Worm (Caenorhabditis elegans) whole organism, L2 larva: ENCODE results near the gene pah-1.

Source experiments
- F13H6.1 ChIP-seq: sonication (generic microtip); optimal IDR thresholded peaks from 2 replicates; lab custom pipeline; 2016; ENCODE audit warnings: missing genetic modification characterization, missing compliant biosample characterization
- Y55F3AM.14 ChIP-seq: fragments of 200-800 bp; sonication (Bioruptor generic); optimal IDR thresholded peaks from 2 replicates; lab custom pipeline; 2018; ENCODE audit warnings: mild to moderate bottlenecking, missing genetic modification characterization, missing compliant biosample characterization
- ZK546.5 ChIP-seq: sonication (generic microtip); optimal IDR thresholded peaks from 2 replicates; lab custom pipeline; 2017; ENCODE audit warnings: missing biosample characterization, missing genetic modification characterization
- aly-2 ChIP-seq: fragments of 150-350 bp; optimal IDR thresholded peaks from 2 replicates; lab custom pipeline; 2014; ENCODE audit warnings: missing biosample characterization, missing genetic modification characterization
- ama-1 ChIP-seq: fragments of 150-350 bp; optimal IDR thresholded peaks from 2 replicates; lab custom pipeline; 2018; ENCODE audit warnings: inconsistent platforms
- blmp-1 ChIP-seq: sonication (generic microtip); optimal IDR thresholded peaks from 2 replicates; lab custom pipeline; 2017; ENCODE audit warnings: missing genetic modification characterization, mild to moderate bottlenecking, missing compliant biosample characterization, antibody characterized with exemption, moderate library complexity; ENCODE audit not compliant: insufficient read depth
- ceh-16 ChIP-seq: fragments of 150-350 bp; optimal IDR thresholded peaks from 2 replicates; lab custom pipeline; 2014; ENCODE audit warnings: missing biosample characterization, missing genetic modification characterization
- ceh-82 ChIP-seq: fragments of 150-350 bp; optimal IDR thresholded peaks from 2 replicates; lab custom pipeline; 2014; ENCODE audit warnings: missing biosample characterization, missing genetic modification characterization
- crh-2 ChIP-seq: sonication (generic microtip); optimal IDR thresholded peaks from 2 replicates; lab custom pipeline; 2017; ENCODE audit warnings: missing biosample characterization, missing genetic modification characterization
- dmd-4 ChIP-seq: sonication (generic microtip); optimal IDR thresholded peaks from 2 replicates; lab custom pipeline; 2017; ENCODE audit warnings: missing biosample characterization, missing genetic modification characterization
- elt-1 ChIP-seq: fragments of 150-350 bp; optimal IDR thresholded peaks from 2 replicates; lab custom pipeline; 2014; ENCODE audit warnings: missing biosample characterization, missing genetic modification characterization
- elt-3 ChIP-seq: sonication (generic microtip); optimal IDR thresholded peaks from 2 replicates; lab custom pipeline; 2017; ENCODE audit warnings: missing biosample characterization, missing genetic modification characterization
- fos-1 ChIP-seq: fragments of 150-350 bp; optimal IDR thresholded peaks from 2 replicates; lab custom pipeline; 2014; ENCODE audit warnings: missing biosample characterization, missing genetic modification characterization
- gmeb-1 ChIP-seq: fragments of 150-350 bp; optimal IDR thresholded peaks from 2 replicates; lab custom pipeline; 2014; ENCODE audit warnings: missing biosample characterization, missing genetic modification characterization
- lin-11 ChIP-seq: fragments of 150-350 bp; sonication (generic microtip); optimal IDR thresholded peaks from 2 replicates; lab custom pipeline; 2014; ENCODE audit warnings: missing biosample characterization, missing genetic modification characterization, inconsistent platforms, mixed read lengths
- lin-13 ChIP-seq: fragments of 150-350 bp; optimal IDR thresholded peaks from 2 replicates; lab custom pipeline; 2014; ENCODE audit warnings: missing biosample characterization, missing genetic modification reagents, missing genetic modification characterization
- lsy-2 ChIP-seq, 2 experiments: fragments of 150-350 bp in 1 of 2; sonication (generic microtip) in 1 of 2; optimal IDR thresholded peaks; 2 replicates each; lab custom pipeline; 2014 to 2017; ENCODE audit warnings: missing biosample characterization in 2 of 2, missing genetic modification characterization in 2 of 2
- mab-5 ChIP-seq: fragments of 150-350 bp; optimal IDR thresholded peaks from 2 replicates; lab custom pipeline; 2014; ENCODE audit warnings: missing biosample characterization, missing genetic modification characterization
- mbf-1 ChIP-seq: sonication (generic microtip); optimal IDR thresholded peaks from 2 replicates; lab custom pipeline; 2017; ENCODE audit warnings: missing biosample characterization, missing genetic modification characterization
- mdl-1 ChIP-seq, 2 experiments: fragments of 150-350 bp in 1 of 2; sonication (generic microtip) in 1 of 2; optimal IDR thresholded peaks; 2 replicates each; lab custom pipeline; 2017; ENCODE audit warnings: missing biosample characterization in 2 of 2, missing genetic modification characterization in 2 of 2
- nhr-10 ChIP-seq: sonication (generic microtip); optimal IDR thresholded peaks from 2 replicates; lab custom pipeline; 2017; ENCODE audit warnings: missing biosample characterization, missing genetic modification characterization
- nhr-11 ChIP-seq: fragments of 150-350 bp; optimal IDR thresholded peaks from 2 replicates; lab custom pipeline; 2014; ENCODE audit warnings: missing biosample characterization, missing genetic modification characterization
- nhr-12 ChIP-seq: fragments of 150-350 bp; optimal IDR thresholded peaks from 2 replicates; lab custom pipeline; 2014; ENCODE audit warnings: missing biosample characterization, missing genetic modification characterization
- nhr-129 ChIP-seq: fragments of 150-350 bp; optimal IDR thresholded peaks from 2 replicates; lab custom pipeline; 2014; ENCODE audit warnings: missing biosample characterization, missing genetic modification characterization
- nhr-237 ChIP-seq: fragments of 150-350 bp; optimal IDR thresholded peaks from 2 replicates; lab custom pipeline; 2014; ENCODE audit warnings: missing biosample characterization, missing genetic modification characterization
- nhr-25 ChIP-seq: fragments of 150-350 bp; sonication (generic microtip); optimal IDR thresholded peaks from 3 replicates; lab custom pipeline; 2014; ENCODE audit warnings: missing biosample characterization, missing genetic modification characterization
- nhr-6 ChIP-seq: fragments of 150-350 bp; optimal IDR thresholded peaks from 2 replicates; lab custom pipeline; 2014; ENCODE audit warnings: missing biosample characterization, missing genetic modification characterization
- nhr-77 ChIP-seq: fragments of 150-350 bp; optimal IDR thresholded peaks from 2 replicates; lab custom pipeline; 2014; ENCODE audit warnings: missing biosample characterization, missing genetic modification characterization
- peb-1 ChIP-seq: fragments of 150-350 bp; optimal IDR thresholded peaks from 2 replicates; lab custom pipeline; 2014; ENCODE audit warnings: missing biosample characterization, missing genetic modification characterization
- sem-4 ChIP-seq: fragments of 150-350 bp; optimal IDR thresholded peaks from 2 replicates; lab custom pipeline; 2014; ENCODE audit warnings: missing biosample characterization, missing genetic modification reagents, missing genetic modification characterization
- skn-1 ChIP-seq: sonication (generic microtip); optimal IDR thresholded peaks from 2 replicates; lab custom pipeline; 2017; ENCODE audit warnings: missing biosample characterization, missing genetic modification characterization
- sma-3 ChIP-seq: sonication (generic microtip); optimal IDR thresholded peaks from 2 replicates; lab custom pipeline; 2016; ENCODE audit warnings: missing genetic modification reagents, missing genetic modification characterization, missing compliant biosample characterization
- sma-9 ChIP-seq, 2 experiments: fragments of 150-350 bp in 1 of 2; sonication (generic microtip) in 1 of 2; optimal IDR thresholded peaks; 2 replicates each; lab custom pipeline; 2014 to 2016; ENCODE audit warnings: missing genetic modification characterization in 2 of 2, mild to moderate bottlenecking in 1 of 2, missing biosample characterization in 1 of 2, missing compliant biosample characterization in 1 of 2, missing genetic modification reagents in 1 of 2, moderate library complexity in 1 of 2
- snpc-4 ChIP-seq: fragments of 150-350 bp; optimal IDR thresholded peaks from 2 replicates; lab custom pipeline; 2014; ENCODE audit warnings: missing biosample characterization, missing genetic modification characterization
- unc-39 ChIP-seq: fragments of 150-350 bp; optimal IDR thresholded peaks from 2 replicates; lab custom pipeline; 2014; ENCODE audit warnings: missing biosample characterization, missing genetic modification characterization
- unc-55 ChIP-seq: fragments of 150-350 bp; sonication (generic microtip); optimal IDR thresholded peaks from 3 replicates; lab custom pipeline; 2014; ENCODE audit warnings: missing biosample characterization, missing genetic modification reagents, missing genetic modification characterization
- unc-62 ChIP-seq: fragments of 150-350 bp; optimal IDR thresholded peaks from 2 replicates; lab custom pipeline; 2014; ENCODE audit warnings: missing biosample characterization, missing genetic modification reagents, missing genetic modification characterization
- ztf-1 ChIP-seq: fragments of 200-800 bp; sonication (Bioruptor generic); conservative IDR thresholded peaks from 2 replicates; pipeline ENCODE4 v1.3.6; 2022; ENCODE audit warnings: missing genetic modification characterization, missing compliant biosample characterization
- ztf-11 ChIP-seq: sonication (generic microtip); optimal IDR thresholded peaks from 2 replicates; lab custom pipeline; 2017; ENCODE audit warnings: missing biosample characterization, missing genetic modification characterization
- ztf-4 ChIP-seq: fragments of 150-350 bp; optimal IDR thresholded peaks from 2 replicates; lab custom pipeline; 2014; ENCODE audit warnings: missing biosample characterization, missing genetic modification characterization

Gene pah-1

ce11 chrII:8747246-8747938, 19.4 kb downstream of the pah-1 start (continued):
- peak; percentile 97 for TF ChIP-seq nhr-25 (tag; lab: Kevin White, UChicago)
- no peak for TF ChIP-seq ceh-16 (tag; lab: Kevin White, UChicago)
- no peak for TF ChIP-seq unc-62 (GFP tag; lab: Kevin White, UChicago)
- no peak for TF ChIP-seq nhr-10
- TF ChIP-seq skn-1 (tag; lab: Kevin White, UChicago), result no peak
- TF ChIP-seq mab-5, result no peak
- no peak for TF ChIP-seq ZK546.5 (tag; lab: Kevin White, UChicago)
- TF ChIP-seq nhr-77 (tag; lab: Kevin White, UChicago), result no peak
- peak; percentile 76 for TF ChIP-seq sem-4
- peak; percentile 73 for TF ChIP-seq sma-9 (GFP tag; optimal IDR thresholded peaks at IDR 0.05; lab: Kevin White, UChicago)
- TF ChIP-seq sma-9 (tag; optimal IDR thresholded peaks at IDR 0.05; lab: Kevin White, UChicago), result no peak
- no peak for TF ChIP-seq nhr-11 (tag; lab: Kevin White, UChicago)
- no peak for TF ChIP-seq unc-39 (tag; lab: Kevin White, UChicago)
- peak; percentile 48 for TF ChIP-seq F13H6.1 (tag; lab: Kevin White, UChicago)
- no peak for TF ChIP-seq elt-3 (tag; lab: Kevin White, UChicago)

DNA sequence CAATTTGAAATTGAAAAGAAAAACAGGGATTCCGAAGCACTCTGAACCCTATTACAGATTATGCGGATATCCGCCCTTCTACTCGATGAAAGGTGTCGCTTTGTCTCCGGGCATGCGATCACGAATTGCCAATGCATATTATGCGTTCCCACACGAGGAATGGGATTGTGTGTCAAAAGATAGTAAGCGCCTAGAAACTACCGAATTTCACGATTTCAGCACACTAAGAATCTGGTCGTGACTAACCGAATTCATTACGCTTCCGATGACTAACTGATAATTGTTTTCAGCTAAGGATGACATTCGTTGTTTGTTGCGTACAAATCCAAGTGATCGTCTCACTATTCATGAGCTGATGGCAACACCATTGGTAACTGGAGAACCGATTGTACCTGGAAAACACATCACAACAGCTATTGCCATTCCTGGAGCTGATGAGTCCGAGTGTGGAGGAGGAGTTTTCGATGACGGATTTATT, 20.5 kb downstream of the pah-1 start:
- TF ChIP-seq sma-3 (GFP tag; lab: Kevin White, UChicago), result no peak
- TF ChIP-seq nhr-25 (tag; lab: Kevin White, UChicago), result peak; percentile 25
- TF ChIP-seq ama-1 (lab: Kevin White, UChicago), result peak; percentile 52
- no peak for TF ChIP-seq mdl-1 (tag; optimal IDR thresholded peaks at IDR 0.05; lab: Kevin White, UChicago)
- peak; percentile 56 for TF ChIP-seq sem-4
- TF ChIP-seq skn-1 (tag; lab: Kevin White, UChicago), result no peak

DNA sequence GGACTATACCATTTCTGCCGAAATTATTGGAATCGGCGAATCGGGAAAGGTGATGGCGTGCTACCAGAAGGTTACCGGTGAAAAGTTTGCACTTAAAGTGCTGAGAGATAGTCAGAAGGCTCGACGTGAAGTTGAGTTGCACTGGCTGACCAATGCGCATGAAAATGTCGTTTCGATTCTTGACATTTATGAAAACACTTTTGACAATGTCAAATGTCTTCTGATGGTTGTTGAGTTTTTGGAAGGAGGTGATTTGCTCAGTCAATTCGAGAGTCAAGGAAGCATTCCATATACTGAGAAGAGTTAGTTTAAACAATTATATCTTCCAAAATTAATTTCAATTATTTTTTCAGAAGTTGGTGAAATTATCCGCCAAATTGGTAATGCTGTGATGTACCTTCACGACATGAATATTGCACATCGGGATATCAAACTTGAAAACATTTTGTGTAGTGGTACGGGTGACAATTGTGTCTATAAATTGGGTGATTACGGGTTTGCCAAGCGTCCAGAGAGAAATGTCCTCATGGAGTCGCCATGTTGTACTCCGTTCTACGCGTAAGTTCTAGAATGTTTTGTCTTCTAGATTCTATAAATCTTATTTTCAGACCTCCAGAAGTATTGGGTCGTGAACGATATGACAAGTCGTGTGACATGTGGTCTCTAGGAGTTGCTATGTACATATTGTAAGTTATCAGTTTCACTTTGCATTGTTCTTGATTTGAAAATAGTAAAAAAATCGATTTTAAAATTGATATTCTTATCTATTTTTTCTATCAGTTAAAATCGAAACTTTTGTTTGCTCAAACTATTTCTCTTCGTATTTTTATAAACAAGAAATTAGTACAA, 21.1 kb downstream of the pah-1 start:
- TF ChIP-seq mdl-1 (tag; optimal IDR thresholded peaks at IDR 0.05; lab: Kevin White, UChicago) (no peak), lsy-2 (tag; optimal IDR thresholded peaks at IDR 0.05; lab: Kevin White, UChicago) (peak in 1 of 2 experiments; percentile 20), ama-1 (lab: Kevin White, UChicago) (peak; percentile 4), lin-13 (peak; percentile 37), nhr-6 (tag; lab: Kevin White, UChicago) (no peak)

ce11 chrII:8744555-8745448, 22.0 kb downstream of the pah-1 start:
- no peak for TF ChIP-seq ZK546.5 (tag; lab: Kevin White, UChicago)
- TF ChIP-seq nhr-129 (tag; lab: Kevin White, UChicago), result peak; percentile 72
- no peak for TF ChIP-seq fos-1
- peak; percentile 35 for TF ChIP-seq ztf-4 (tag; lab: Kevin White, UChicago)
- TF ChIP-seq nhr-77 (tag; lab: Kevin White, UChicago), result no peak
- TF ChIP-seq nhr-6 (tag; lab: Kevin White, UChicago), result no peak
- no peak for TF ChIP-seq nhr-237
- TF ChIP-seq nhr-12 (tag; lab: Kevin White, UChicago), result no peak
- TF ChIP-seq mbf-1, result no peak
- peak; percentile 91 for TF ChIP-seq ama-1 (lab: Kevin White, UChicago)
- no peak for TF ChIP-seq dmd-4 (tag; lab: Kevin White, UChicago)
- TF ChIP-seq lin-11 (tag; lab: Kevin White, UChicago), result no peak
- TF ChIP-seq blmp-1, result no peak
- TF ChIP-seq unc-62 (GFP tag; lab: Kevin White, UChicago), result no peak
- no peak for TF ChIP-seq aly-2 (tag; lab: Kevin White, UChicago)
- TF ChIP-seq ztf-1 (GFP tag; lab: Robert Waterston, UW), result no peak
- peak; percentile 36 for TF ChIP-seq sem-4
- TF ChIP-seq ztf-11 (tag; lab: Kevin White, UChicago), result no peak
- TF ChIP-seq sma-9 (GFP tag; optimal IDR thresholded peaks at IDR 0.05; lab: Kevin White, UChicago), result peak; percentile 75
- TF ChIP-seq sma-9 (tag; optimal IDR thresholded peaks at IDR 0.05; lab: Kevin White, UChicago), result no peak
- no peak for TF ChIP-seq lin-13
- TF ChIP-seq unc-55 (GFP tag; lab: Kevin White, UChicago), result no peak
- TF ChIP-seq peb-1 (tag; lab: Kevin White, UChicago), result no peak
- no peak for TF ChIP-seq gmeb-1 (tag; lab: Kevin White, UChicago)
- TF ChIP-seq mab-5, result no peak
- TF ChIP-seq snpc-4 (tag; lab: Kevin White, UChicago), result no peak
- peak; percentile 33 to 47 for TF ChIP-seq mdl-1 (tag; optimal IDR thresholded peaks at IDR 0.05; lab: Kevin White, UChicago)
- no peak for TF ChIP-seq Y55F3AM.14 (GFP tag; lab: Kevin White, UChicago)
- TF ChIP-seq lsy-2 (tag; optimal IDR thresholded peaks at IDR 0.05; lab: Kevin White, UChicago), result peak in 1 of 2 experiments; percentile 23
- TF ChIP-seq ceh-82 (tag; lab: Kevin White, UChicago), result no peak
- no peak for TF ChIP-seq elt-1 (tag; lab: Kevin White, UChicago)
- peak; percentile 39 for TF ChIP-seq crh-2 (tag; lab: Kevin White, UChicago)
